Worm (Caenorhabditis elegans) whole organism, L1 larva: ENCODE data around the gene mig-38.

Experiments used
- F16B12.6 ChIP-seq: fragments of 150-350 bp; optimal IDR thresholded peaks from 2 replicates; lab custom pipeline; 2014; ENCODE audit warnings: missing biosample characterization, missing genetic modification characterization
- alr-1 ChIP-seq: fragments of 200-800 bp; sonication (Bioruptor generic); optimal IDR thresholded peaks from 2 replicates; lab custom pipeline; 2018; ENCODE audit warnings: borderline replicate concordance, mild to moderate bottlenecking, missing genetic modification characterization, missing compliant biosample characterization
- blmp-1 ChIP-seq: fragments of 150-350 bp; optimal IDR thresholded peaks from 2 replicates; lab custom pipeline; 2014; ENCODE audit warnings: missing biosample characterization, missing genetic modification characterization
- ceh-90 ChIP-seq: sonication (generic microtip); optimal IDR thresholded peaks from 2 replicates; lab custom pipeline; 2016; ENCODE audit warnings: missing genetic modification characterization, missing compliant biosample characterization
- ces-1 ChIP-seq: fragments of 150-350 bp; optimal IDR thresholded peaks from 2 replicates; lab custom pipeline; 2014; ENCODE audit warnings: missing biosample characterization, missing genetic modification reagents, missing genetic modification characterization
- dpl-1 ChIP-seq, 3 experiments: fragments of 150-350 bp in 2 of 3; sonication (generic microtip) in 1 of 3; optimal IDR thresholded peaks; 2 replicates each; lab custom pipeline; 2014 to 2017; ENCODE audit warnings: missing biosample characterization in 3 of 3, missing genetic modification characterization in 3 of 3, missing genetic modification reagents in 3 of 3
- efl-1 ChIP-seq, 4 experiments: fragments of 150-350 bp; optimal IDR thresholded peaks in 3 of 4; peaks in 1 of 4; 1 replicate in 1 of 4; 2 replicates in 3 of 4; lab custom pipeline; 2014; ENCODE audit warnings: missing biosample characterization in 2 of 4, missing genetic modification characterization in 2 of 4, missing genetic modification reagents in 2 of 4
- egl-13 ChIP-seq: sonication (generic microtip); optimal IDR thresholded peaks from 2 replicates; lab custom pipeline; 2016; ENCODE audit warnings: missing genotype, missing genetic modification reagents, missing genetic modification characterization, missing compliant biosample characterization
- egl-27 ChIP-seq, 2 experiments: fragments of 150-350 bp in 1 of 2; sonication (generic microtip); optimal IDR thresholded peaks; 3 replicates each; lab custom pipeline; 2017 to 2018; ENCODE audit warnings: missing biosample characterization in 2 of 2, missing genetic modification characterization in 2 of 2, missing genetic modification reagents in 2 of 2
- elt-2 ChIP-seq: sonication (generic microtip); optimal IDR thresholded peaks from 2 replicates; lab custom pipeline; 2016; ENCODE audit warnings: missing genetic modification characterization, mild to moderate bottlenecking, inconsistent platforms, missing compliant biosample characterization, missing genetic modification reagents
- fkh-10 ChIP-seq: sonication (generic microtip); optimal IDR thresholded peaks from 2 replicates; lab custom pipeline; 2017; ENCODE audit warnings: missing biosample characterization, missing genetic modification reagents, missing genetic modification characterization
- fos-1 ChIP-seq: fragments of 150-350 bp; optimal IDR thresholded peaks from 2 replicates; lab custom pipeline; 2014; ENCODE audit warnings: missing biosample characterization, missing genetic modification characterization
- grh-1 ChIP-seq: fragments of 200-800 bp; sonication (Bioruptor generic); IDR thresholded peaks from 2 replicates; pipeline ENCODE4 v1.3.6; 2022; ENCODE audit warnings: missing genetic modification reagents, missing genetic modification characterization, missing compliant biosample characterization
- hpl-2 ChIP-seq: fragments of 150-350 bp; optimal IDR thresholded peaks from 2 replicates; lab custom pipeline; 2014; ENCODE audit warnings: missing biosample characterization, missing genetic modification reagents, missing genetic modification characterization
- jun-1 ChIP-seq: fragments of 150-350 bp; optimal IDR thresholded peaks from 2 replicates; lab custom pipeline; 2014; ENCODE audit warnings: missing biosample characterization, missing genetic modification reagents, missing genetic modification characterization
- lin-13 ChIP-seq: fragments of 150-350 bp; optimal IDR thresholded peaks from 2 replicates; lab custom pipeline; 2014; ENCODE audit warnings: missing biosample characterization, missing genetic modification reagents, missing genetic modification characterization
- lin-14 ChIP-seq: fragments of 200-800 bp; sonication (Bioruptor generic); optimal IDR thresholded peaks from 2 replicates; lab custom pipeline; 2018; ENCODE audit warnings: mild to moderate bottlenecking, missing genetic modification characterization, moderate library complexity, missing compliant biosample characterization
- lin-35 ChIP-seq, 2 experiments: fragments of 150-350 bp; optimal IDR thresholded peaks; 2 replicates each; lab custom pipeline; 2014; ENCODE audit warnings: missing biosample characterization in 2 of 2, missing genetic modification characterization in 2 of 2, missing genetic modification reagents in 2 of 2
- lin-39 ChIP-seq: fragments of 150-350 bp; optimal IDR thresholded peaks from 2 replicates; lab custom pipeline; 2014; ENCODE audit warnings: missing biosample characterization, missing genetic modification reagents, missing genetic modification characterization
- mab-9 ChIP-seq: fragments of 200-800 bp; sonication (Bioruptor generic); IDR thresholded peaks from 2 replicates; pipeline ENCODE4 v1.3.6; 2022; ENCODE audit warnings: missing genetic modification reagents, missing genetic modification characterization, missing compliant biosample characterization
- mep-1 ChIP-seq: fragments of 150-350 bp; optimal IDR thresholded peaks from 2 replicates; lab custom pipeline; 2014; ENCODE audit warnings: missing biosample characterization, missing genetic modification characterization
- nhr-12 ChIP-seq: sonication (generic microtip); optimal IDR thresholded peaks from 2 replicates; lab custom pipeline; 2017; ENCODE audit warnings: missing biosample characterization, missing genetic modification characterization
- nhr-19 ChIP-seq: fragments of 200-800 bp; sonication (Bioruptor generic); conservative IDR thresholded peaks from 2 replicates; pipeline ENCODE4 v1.3.6; 2022; ENCODE audit warnings: missing genetic modification characterization, missing compliant biosample characterization
- nhr-20 ChIP-seq: sonication (generic microtip); optimal IDR thresholded peaks from 2 replicates; lab custom pipeline; 2016; ENCODE audit warnings: mild to moderate bottlenecking, missing genetic modification characterization, missing compliant biosample characterization
- nhr-28 ChIP-seq: fragments of 150-350 bp; optimal IDR thresholded peaks from 2 replicates; lab custom pipeline; 2014; ENCODE audit warnings: missing biosample characterization, missing genetic modification characterization
- nhr-84 ChIP-seq: sonication (generic microtip); optimal IDR thresholded peaks from 2 replicates; lab custom pipeline; 2017; ENCODE audit warnings: missing biosample characterization, missing genetic modification characterization
- nhr-85 ChIP-seq: sonication (generic microtip); peaks from one replicate; lab custom pipeline; 2016; ENCODE audit warnings: missing genetic modification characterization, inconsistent platforms, missing compliant biosample characterization
- pag-3 ChIP-seq: sonication (generic microtip); optimal IDR thresholded peaks from 2 replicates; lab custom pipeline; 2017; ENCODE audit warnings: missing genetic modification characterization, mild to moderate bottlenecking, missing compliant biosample characterization, antibody characterized with exemption, borderline replicate concordance; ENCODE audit not compliant: insufficient read depth
- pqm-1 ChIP-seq: sonication (generic microtip); optimal IDR thresholded peaks from 3 replicates; lab custom pipeline; 2017; ENCODE audit warnings: missing biosample characterization, missing genetic modification characterization
- skn-1 ChIP-seq: fragments of 150-350 bp; optimal IDR thresholded peaks from 2 replicates; lab custom pipeline; 2014; ENCODE audit warnings: missing biosample characterization, missing genetic modification characterization
- sptf-1 ChIP-seq: fragments of 150-350 bp; optimal IDR thresholded peaks from 2 replicates; lab custom pipeline; 2014; ENCODE audit warnings: missing biosample characterization, missing genetic modification characterization
- sup-37 ChIP-seq: fragments of 200-800 bp; sonication (Bioruptor generic); optimal IDR thresholded peaks from 2 replicates; lab custom pipeline; 2018; ENCODE audit warnings: mild to moderate bottlenecking, missing genetic modification characterization, missing compliant biosample characterization
- tbx-2 ChIP-seq: sonication (generic microtip); optimal IDR thresholded peaks from 2 replicates; lab custom pipeline; 2016; ENCODE audit warnings: missing genetic modification characterization, missing compliant biosample characterization
- unc-30 ChIP-seq: sonication (generic microtip); optimal IDR thresholded peaks from 2 replicates; lab custom pipeline; 2017; ENCODE audit warnings: missing biosample characterization, missing genetic modification characterization
- zag-1 ChIP-seq: fragments of 150-350 bp; optimal IDR thresholded peaks from 2 replicates; lab custom pipeline; 2014; ENCODE audit warnings: missing biosample characterization, missing genetic modification characterization
- zip-4 ChIP-seq: fragments of 200-800 bp; sonication (Bioruptor generic); optimal IDR thresholded peaks from 2 replicates; lab custom pipeline; 2018; ENCODE audit warnings: mild to moderate bottlenecking, missing genetic modification characterization, moderate library complexity, missing compliant biosample characterization

The mig-38 gene

ce11 chrIV:11623060-11623459, 29.0 kb downstream of the mig-38 start, which contains the start of gene lys-4:
Gene lys-4 (minus strand): TSS chrIV:11623174.
- TF ChIP-seq grh-1 (GFP tag; lab: Robert Waterston, UW) (no peak), unc-30 (tag; lab: Kevin White, UChicago) (no peak), jun-1 (peak; percentile 39), nhr-12 (tag; lab: Kevin White, UChicago) (no peak), zag-1 (tag; lab: Kevin White, UChicago) (no peak), hpl-2 (GFP tag; lab: Kevin White, UChicago) (no peak), zip-4 (GFP tag; lab: Kevin White, UChicago) (no peak), elt-2 (tag; lab: Kevin White, UChicago) (peak; percentile 68), mab-9 (GFP tag; lab: Robert Waterston, UW) (no peak), lin-39 (tag; lab: Kevin White, UChicago) (no peak), nhr-84 (tag; lab: Kevin White, UChicago) (no peak), efl-1 (optimal IDR thresholded peaks at IDR 0.05; lab: Kevin White, UChicago) (no peak), efl-1 (GFP tag; optimal IDR thresholded peaks at IDR 0.05 in 1 of 2; lab: Kevin White, UChicago) (peak in 1 of 2 experiments; percentile 6), F16B12.6 (tag; lab: Kevin White, UChicago) (no peak), sup-37 (GFP tag; lab: Kevin White, UChicago) (no peak), lin-13 (GFP tag; lab: Kevin White, UChicago) (no peak), fos-1 (tag; lab: Kevin White, UChicago) (no peak), fkh-10 (no peak), blmp-1 (tag; lab: Kevin White, UChicago) (no peak), nhr-20 (tag; lab: Kevin White, UChicago) (peak; percentile 17), sptf-1 (tag; lab: Kevin White, UChicago) (no peak), egl-27 (tag; optimal IDR thresholded peaks at IDR 0.05; lab: Kevin White, UChicago) (no peak), alr-1 (no peak), pqm-1 (tag; lab: Kevin White, UChicago) (no peak), ces-1 (no peak), nhr-28 (tag; lab: Kevin White, UChicago) (no peak), nhr-19 (no peak), tbx-2 (tag; lab: Kevin White, UChicago) (no peak), mep-1 (tag; lab: Kevin White, UChicago) (no peak)

- TF ChIP-seq lin-35 (GFP tag; optimal IDR thresholded peaks at IDR 0.05; lab: Kevin White, UChicago) (peak in 1 of 2 experiments; percentile 4), elt-2 (tag; lab: Kevin White, UChicago) (peak; percentile 72), fkh-10 (no peak), lin-14 (GFP tag; lab: Kevin White, UChicago) (no peak), pag-3 (tag; lab: Kevin White, UChicago) (no peak), nhr-20 (tag; lab: Kevin White, UChicago) (peak; percentile 38)
These were observed 29.8 kb downstream of the mig-38 start for ce11 chrIV:11623759-11624287.

- TF ChIP-seq egl-13 (tag; lab: Kevin White, UChicago) (no peak), nhr-85 (tag; lab: Kevin White, UChicago) (no peak), skn-1 (tag; lab: Kevin White, UChicago) (no peak), dpl-1 (GFP tag; optimal IDR thresholded peaks at IDR 0.05; lab: Kevin White, UChicago) (no peak), nhr-12 (tag; lab: Kevin White, UChicago) (no peak), fkh-10 (no peak)
These were observed 31.4 kb downstream of the mig-38 start, which contains the start of gene lys-5 for ce11 chrIV:11625482-11625881. Gene lys-5 (minus strand): TSS chrIV:11625582.

ce11 chrIV:11627847-11628246, 33.8 kb downstream of the mig-38 start, which contains the start of gene lys-6:
Gene lys-6 (minus strand): TSS chrIV:11627947.
- no peak for TF ChIP-seq ceh-90 (tag; lab: Kevin White, UChicago)
- no peak for TF ChIP-seq grh-1 (GFP tag; lab: Robert Waterston, UW)
- TF ChIP-seq efl-1 (optimal IDR thresholded peaks at IDR 0.05; lab: Kevin White, UChicago), result no peak
- TF ChIP-seq efl-1 (GFP tag; optimal IDR thresholded peaks at IDR 0.05 in 1 of 2; lab: Kevin White, UChicago), result peak in 1 of 2 experiments; percentile 68
